Worm (Caenorhabditis elegans): ENCODE measurements around the gene mtl-1.

DNA sequence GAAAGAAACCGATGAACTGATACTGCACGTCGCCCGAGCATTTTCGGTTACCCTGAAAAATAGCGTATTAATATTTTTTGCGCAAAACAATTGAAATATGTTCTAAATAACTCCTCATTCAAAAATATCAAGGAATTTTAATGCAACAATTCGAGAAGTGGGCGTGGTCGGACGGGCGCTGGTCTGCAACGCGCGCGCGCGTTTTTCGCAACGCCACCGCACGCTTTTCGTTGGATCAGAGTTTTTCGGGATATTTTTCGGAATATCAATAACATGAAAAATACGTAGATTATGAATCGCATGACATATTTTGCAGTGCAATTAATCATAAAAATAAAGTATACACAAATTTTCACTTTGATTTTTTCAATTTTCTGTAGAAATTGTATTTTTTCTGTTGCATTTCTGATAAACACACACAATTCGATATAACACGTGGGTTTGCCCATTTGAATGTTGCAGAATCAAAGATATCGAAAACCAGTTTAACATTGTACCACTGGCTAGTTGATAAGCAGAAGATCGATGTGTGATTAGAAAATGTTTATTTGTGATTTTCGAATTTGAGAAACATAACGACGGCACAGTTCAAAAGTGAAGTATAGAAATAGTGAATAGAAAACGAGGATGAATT, 17.5 kb upstream of the mtl-1 start, which contains the start of gene dlst-1:
- TF ChIP-seq pha-4 (tag; optimal IDR thresholded peaks at IDR 0.05) = no peak
- no peak for TF ChIP-seq elt-3 (tag; optimal IDR thresholded peaks at IDR 0.05)
- TF ChIP-seq pqm-1 (tag; optimal IDR thresholded peaks at IDR 0.05) = no peak
- peak; percentile 37 for TF ChIP-seq nhr-23 (tag; optimal IDR thresholded peaks at IDR 0.05)
- TF ChIP-seq nhr-28 (tag; optimal IDR thresholded peaks at IDR 0.05) = no peak
- TF ChIP-seq unc-62 (GFP tag; optimal IDR thresholded peaks at IDR 0.05) = no peak
- peak; percentile 26 for TF ChIP-seq elt-2 (tag; optimal IDR thresholded peaks at IDR 0.05)
- TF ChIP-seq nhr-12 (tag; optimal IDR thresholded peaks at IDR 0.05) = no peak
- TF ChIP-seq snpc-4 (tag; optimal IDR thresholded peaks at IDR 0.05) = no peak
- TF ChIP-seq nhr-76 (tag; optimal IDR thresholded peaks at IDR 0.05) = no peak
- TF ChIP-seq tbx-2 (tag; optimal IDR thresholded peaks at IDR 0.05) = no peak
- TF ChIP-seq sea-2 (GFP tag; optimal IDR thresholded peaks at IDR 0.05) = no peak
- TF ChIP-seq egl-5 (tag; optimal IDR thresholded peaks at IDR 0.05) = no peak
- TF ChIP-seq ztf-4 (tag; optimal IDR thresholded peaks at IDR 0.05) = no peak

All from whole organism, L3 larva.